Fruit fly (Drosophila melanogaster) whole organism, embryonic: Measurements from ENCODE around the gene Gad1.

Source experiments
- Asciz ChIP-seq: fragments of 200-800 bp; sonication (Bioruptor generic); optimal IDR thresholded peaks from 2 replicates; lab custom pipeline; 2017; ENCODE audit warnings: missing biosample characterization, mild to moderate bottlenecking, missing genetic modification characterization, missing genetic modification reagents
- CG10979 ChIP-seq: fragments of 200-800 bp; sonication (Bioruptor generic); optimal IDR thresholded peaks from 2 replicates; lab custom pipeline; 2018; ENCODE audit warnings: missing biosample characterization, mild to moderate bottlenecking, missing genetic modification characterization, moderate library complexity
- CG14441 ChIP-seq: fragments of 200-800 bp; sonication (Bioruptor generic); IDR thresholded peaks from 2 replicates; pipeline ENCODE4 v1.3.6; 2022; ENCODE audit warnings: missing biosample characterization, missing genetic modification characterization
- CkIIα-i1 ChIP-seq: fragments of 200-800 bp; sonication (Bioruptor generic); IDR thresholded peaks from 2 replicates; pipeline ENCODE4 v1.3.6; 2022; ENCODE audit warnings: missing biosample characterization, missing genetic modification characterization
- HLH3B ChIP-seq: fragments of 200-800 bp; sonication (Bioruptor generic); IDR thresholded peaks from 2 replicates; pipeline ENCODE4 v1.3.6; 2022; ENCODE audit warnings: missing biosample characterization, missing genetic modification characterization
- corto ChIP-seq: fragments of 200-800 bp; sonication (Bioruptor generic); optimal IDR thresholded peaks from 2 replicates; lab custom pipeline; 2016; ENCODE audit warnings: missing biosample characterization, mild to moderate bottlenecking, missing genetic modification characterization, moderate library complexity
- h ChIP-seq: fragments of >200 bp; optimal IDR thresholded peaks from 2 replicates; lab custom pipeline; 2017
- sim ChIP-seq: fragments of 200-800 bp; sonication (Bioruptor generic); IDR thresholded peaks from 2 replicates; pipeline ENCODE4 v1.3.6; 2022; ENCODE audit warnings: missing biosample characterization, missing genetic modification characterization

dm6 chr3L:4040247-4040925, 48.2 kb downstream of the Gad1 start, which contains the start of the genes CG11593 and Rcd5:
- TF ChIP-seq Asciz (GFP tag; lab: Kevin White, UChicago): no peak
- TF ChIP-seq CG14441: peak; percentile 85
- no peak for TF ChIP-seq sim (GFP tag; lab: Robert Waterston, UW)
- TF ChIP-seq CkIIα-i1: no peak
- TF ChIP-seq HLH3B (GFP tag; lab: Robert Waterston, UW): peak; percentile 76
- TF ChIP-seq h: no peak
- no peak for TF ChIP-seq corto
- peak; percentile 48 for TF ChIP-seq CG10979 (tag; lab: Kevin White, UChicago)
